Fruit fly (Drosophila melanogaster) Kc167 (cell line): ENCODE results near the gene elg1.

Experiments
- Myc ChIP-seq: fragments of >200 bp; optimal IDR thresholded peaks from 2 replicates; lab custom pipeline; 2017; ENCODE audit warnings: missing external identifiers
- Sin3A ChIP-seq: fragments of >200 bp; optimal IDR thresholded peaks from 2 replicates; lab custom pipeline; 2018; ENCODE audit warnings: missing external identifiers
- h ChIP-seq: fragments of >200 bp; optimal IDR thresholded peaks from 3 replicates; lab custom pipeline; 2018; ENCODE audit warnings: missing external identifiers
- insv ChIP-seq: fragments of >200 bp; optimal IDR thresholded peaks from 3 replicates; lab custom pipeline; 2018; ENCODE audit warnings: missing external identifiers
- psq ChIP-seq: fragments of >200 bp; optimal IDR thresholded peaks from 2 replicates; lab custom pipeline; 2017; ENCODE audit warnings: missing external identifiers
- ttk ChIP-seq: sonication (Bioruptor generic); optimal IDR thresholded peaks from 2 replicates; lab custom pipeline; 2017; ENCODE audit warnings: missing external identifiers

elg1 gene

dm6 chr3L:16166217-16166997 lies 34.6 kb downstream of the elg1 start:
- TF ChIP-seq Myc (lab: Kevin White, UChicago) (no peak), h (no peak), insv (no peak), ttk (no peak)

- TF ChIP-seq ttk (no peak), psq (lab: Kevin White, UChicago) (no peak), insv (no peak), Myc (lab: Kevin White, UChicago) (no peak), h (no peak), Sin3A (lab: Kevin White, UChicago) (no peak)
These were observed 35.1 kb downstream of the elg1 start for dm6 chr3L:16166998-16167344.

- TF ChIP-seq Myc (lab: Kevin White, UChicago) (no peak), Sin3A (lab: Kevin White, UChicago) (no peak), insv (no peak), h (no peak), psq (lab: Kevin White, UChicago) (no peak), ttk (no peak)
These were observed 36.0 kb downstream of the elg1 start for dm6 chr3L:16167723-16168386.

dm6 chr3L:16168503-16169189 lies 36.8 kb downstream of the elg1 start:
- TF ChIP-seq insv (no peak), ttk (no peak), psq (lab: Kevin White, UChicago) (no peak), Myc (lab: Kevin White, UChicago) (no peak), Sin3A (lab: Kevin White, UChicago) (no peak)

dm6 chr3L:16170006-16170405 lies 38.2 kb downstream of the elg1 start, which contains the start of gene CG33796:
CG33796 (minus strand) TSS chr3L:16170106.
- TF ChIP-seq psq (lab: Kevin White, UChicago) (no peak), insv (no peak), Myc (lab: Kevin White, UChicago) (no peak), h (no peak), ttk (no peak)

- TF ChIP-seq Sin3A (lab: Kevin White, UChicago): no peak
- no peak for TF ChIP-seq Myc (lab: Kevin White, UChicago)
- TF ChIP-seq psq (lab: Kevin White, UChicago): no peak
- TF ChIP-seq ttk: no peak
- no peak for TF ChIP-seq h
- no peak for TF ChIP-seq insv
These were observed 39.5 kb downstream of the elg1 start, which contains the start of gene CG33795 for dm6 chr3L:16171280-16171679. CG33795 (minus strand) TSS chr3L:16171380.

- TF ChIP-seq ttk (no peak), Myc (lab: Kevin White, UChicago) (no peak), h (no peak), insv (no peak), psq (lab: Kevin White, UChicago) (no peak), Sin3A (lab: Kevin White, UChicago) (no peak)
These were observed 40.6 kb downstream of the elg1 start for dm6 chr3L:16172381-16172780.

dm6 chr3L:16172809-16173276 lies 41.0 kb downstream of the elg1 start:
- TF ChIP-seq ttk: no peak
- TF ChIP-seq Sin3A (lab: Kevin White, UChicago): no peak
- TF ChIP-seq psq (lab: Kevin White, UChicago): no peak
- no peak for TF ChIP-seq h
- TF ChIP-seq Myc (lab: Kevin White, UChicago): no peak
- no peak for TF ChIP-seq insv

- no peak for TF ChIP-seq psq (lab: Kevin White, UChicago)
- TF ChIP-seq Myc (lab: Kevin White, UChicago): no peak
- no peak for TF ChIP-seq insv
- no peak for TF ChIP-seq Sin3A (lab: Kevin White, UChicago)
- TF ChIP-seq ttk: no peak
- TF ChIP-seq h: no peak
These were observed 42.2 kb downstream of the elg1 start for dm6 chr3L:16173818-16174601.

- no peak for TF ChIP-seq insv
- no peak for TF ChIP-seq h
- no peak for TF ChIP-seq Myc (lab: Kevin White, UChicago)
- TF ChIP-seq Sin3A (lab: Kevin White, UChicago): no peak
- no peak for TF ChIP-seq psq (lab: Kevin White, UChicago)
- no peak for TF ChIP-seq ttk
These were observed 43.0 kb downstream of the elg1 start for dm6 chr3L:16174778-16175177.

dm6 chr3L:16175628-16176263 lies 43.9 kb downstream of the elg1 start:
- TF ChIP-seq insv (no peak), psq (lab: Kevin White, UChicago) (no peak), ttk (no peak), Sin3A (lab: Kevin White, UChicago) (no peak), Myc (lab: Kevin White, UChicago) (no peak), h (no peak)
